Worm (Caenorhabditis elegans) whole organism, midembryonic: ENCODE results near the gene miga-1.

Experiments
- T22C8.4 ChIP-seq: fragments of 200-800 bp; sonication (Bioruptor generic); IDR thresholded peaks from 2 replicates; pipeline ENCODE4 v1.3.6; 2022; ENCODE audit warnings: missing genetic modification characterization, missing compliant biosample characterization
- cog-1 ChIP-seq: sonication (generic microtip); optimal IDR thresholded peaks from 2 replicates; lab custom pipeline; 2016; ENCODE audit warnings: missing genetic modification characterization, missing compliant biosample characterization
- flt-1 ChIP-seq: fragments of 200-800 bp; sonication (Bioruptor generic); IDR thresholded peaks from 2 replicates; pipeline ENCODE4 v1.3.6; 2022; ENCODE audit warnings: missing genetic modification characterization, missing compliant biosample characterization
- klf-2 ChIP-seq: fragments of 200-800 bp; sonication (Bioruptor generic); conservative IDR thresholded peaks from 2 replicates; pipeline ENCODE4 v1.3.6; 2022; ENCODE audit warnings: missing genetic modification reagents, missing genetic modification characterization, missing compliant biosample characterization
- med-1 ChIP-seq: sonication (generic microtip); optimal IDR thresholded peaks from 2 replicates; lab custom pipeline; 2017; ENCODE audit warnings: missing genetic modification characterization, mild to moderate bottlenecking, missing compliant biosample characterization, antibody characterized with exemption, missing genetic modification reagents; ENCODE audit not compliant: insufficient read depth
- ref-1 ChIP-seq: fragments of 200-800 bp; sonication (Bioruptor generic); conservative IDR thresholded peaks from 2 replicates; pipeline ENCODE4 v1.3.6; 2022; ENCODE audit warnings: missing genetic modification reagents, missing genetic modification characterization, missing compliant biosample characterization
- tab-1 ChIP-seq: fragments of 200-800 bp; sonication (Bioruptor generic); IDR thresholded peaks from 2 replicates; pipeline ENCODE4 v1.3.6; 2022; ENCODE audit warnings: missing genetic modification characterization, missing compliant biosample characterization
- ztf-23 ChIP-seq: fragments of 200-800 bp; sonication (Bioruptor generic); IDR thresholded peaks from 2 replicates; pipeline ENCODE4 v1.3.6; 2022; ENCODE audit warnings: missing genetic modification reagents, missing genetic modification characterization, missing compliant biosample characterization
- ztf-29 ChIP-seq: fragments of 200-800 bp; sonication (Bioruptor generic); IDR thresholded peaks from 2 replicates; pipeline ENCODE4 v1.3.6; 2022; ENCODE audit warnings: missing genetic modification reagents, missing genetic modification characterization, missing compliant biosample characterization

- TF ChIP-seq ztf-29 (GFP tag; lab: Robert Waterston, UW) (no peak), flt-1 (no peak), klf-2 (GFP tag; lab: Robert Waterston, UW) (no peak), med-1 (GFP tag; lab: Kevin White, UChicago) (no peak), cog-1 (tag; lab: Kevin White, UChicago) (no peak), ztf-23 (GFP tag; lab: Robert Waterston, UW) (no peak), tab-1 (GFP tag; lab: Robert Waterston, UW) (no peak), ref-1 (GFP tag; lab: Robert Waterston, UW) (no peak), T22C8.4 (GFP tag; lab: Robert Waterston, UW) (no peak)
Measured at ce11 chrV:12450441-12450840, 49.8 kb upstream of the miga-1 start, which contains the start of gene F28C1.1.
